Worm (Caenorhabditis elegans) whole organism, L3 larva: ENCODE measurements around the gene hil-2.

Source experiments
- R02D3.7 ChIP-seq: fragments of 150-350 bp; optimal IDR thresholded peaks from 2 replicates; lab custom pipeline; 2014; ENCODE audit warnings: missing biosample characterization, missing genetic modification characterization
- ZK546.5 ChIP-seq: sonication (generic microtip); optimal IDR thresholded peaks from 2 replicates; lab custom pipeline; 2017; ENCODE audit warnings: missing biosample characterization, missing genetic modification characterization
- aly-2 ChIP-seq: fragments of 150-350 bp; optimal IDR thresholded peaks from 2 replicates; lab custom pipeline; 2014; ENCODE audit warnings: missing biosample characterization, missing genetic modification characterization
- ama-1 ChIP-seq: fragments of 150-350 bp; optimal IDR thresholded peaks from 2 replicates; lab custom pipeline; 2018
- ceh-16 ChIP-seq: sonication (generic microtip); optimal IDR thresholded peaks from 2 replicates; lab custom pipeline; 2017; ENCODE audit warnings: missing biosample characterization, missing genetic modification characterization
- ceh-28 ChIP-seq: fragments of 150-350 bp; optimal IDR thresholded peaks from 2 replicates; lab custom pipeline; 2014; ENCODE audit warnings: missing biosample characterization, missing genetic modification reagents, missing genetic modification characterization
- ceh-82 ChIP-seq: fragments of 150-350 bp; optimal IDR thresholded peaks from 2 replicates; lab custom pipeline; 2014; ENCODE audit warnings: missing biosample characterization, missing genetic modification characterization
- ceh-9 ChIP-seq: sonication (generic microtip); optimal IDR thresholded peaks from 2 replicates; lab custom pipeline; 2018; ENCODE audit warnings: missing biosample characterization, missing genetic modification characterization
- daf-12 ChIP-seq: fragments of 150-350 bp; optimal IDR thresholded peaks from 2 replicates; lab custom pipeline; 2014; ENCODE audit warnings: missing biosample characterization, missing genetic modification reagents, missing genetic modification characterization
- egl-27 ChIP-seq: sonication (generic microtip); optimal IDR thresholded peaks from 4 replicates; lab custom pipeline; 2017; ENCODE audit warnings: missing biosample characterization, missing genetic modification reagents, missing genetic modification characterization
- egl-5 ChIP-seq: fragments of 150-350 bp; optimal IDR thresholded peaks from 2 replicates; lab custom pipeline; 2017; ENCODE audit warnings: missing biosample characterization, missing genetic modification reagents, missing genetic modification characterization, inconsistent platforms
- elt-1 ChIP-seq: fragments of 150-350 bp; optimal IDR thresholded peaks from 2 replicates; lab custom pipeline; 2014; ENCODE audit warnings: missing biosample characterization, missing genetic modification characterization
- elt-2 ChIP-seq: sonication (generic microtip); optimal IDR thresholded peaks from 2 replicates; lab custom pipeline; 2016; ENCODE audit warnings: missing genetic modification reagents, mild to moderate bottlenecking, missing genetic modification characterization, missing compliant biosample characterization
- eor-1 ChIP-seq, 2 experiments: fragments of 150-350 bp; optimal IDR thresholded peaks; 2 replicates each; lab custom pipeline; 2014 to 2018; ENCODE audit warnings: missing biosample characterization in 2 of 2, missing genetic modification characterization in 2 of 2
- fkh-10 ChIP-seq: sonication (generic microtip); optimal IDR thresholded peaks from 2 replicates; lab custom pipeline; 2017; ENCODE audit warnings: missing biosample characterization, missing genetic modification reagents, missing genetic modification characterization
- fos-1 ChIP-seq: fragments of 150-350 bp; optimal IDR thresholded peaks from 2 replicates; lab custom pipeline; 2014; ENCODE audit warnings: missing biosample characterization, missing genetic modification characterization
- hmg-11 ChIP-seq: sonication (generic microtip); optimal IDR thresholded peaks from 2 replicates; lab custom pipeline; 2016; ENCODE audit warnings: missing genetic modification characterization, missing compliant biosample characterization
- jun-1 ChIP-seq: fragments of 150-350 bp; optimal IDR thresholded peaks from 2 replicates; lab custom pipeline; 2014; ENCODE audit warnings: missing biosample characterization, missing genetic modification reagents, missing genetic modification characterization
- lin-15B ChIP-seq: fragments of 150-350 bp; optimal IDR thresholded peaks from 2 replicates; lab custom pipeline; 2014; ENCODE audit warnings: missing biosample characterization, missing genetic modification characterization
- lin-39 ChIP-seq: fragments of 150-350 bp; optimal IDR thresholded peaks from 2 replicates; lab custom pipeline; 2018; ENCODE audit warnings: missing biosample characterization, missing genetic modification reagents, missing genetic modification characterization
- lsy-12 ChIP-seq: sonication (generic microtip); optimal IDR thresholded peaks from 2 replicates; lab custom pipeline; 2016; ENCODE audit warnings: mild to moderate bottlenecking, missing genetic modification characterization, missing compliant biosample characterization
- mdl-1 ChIP-seq: fragments of 150-350 bp; optimal IDR thresholded peaks from 2 replicates; lab custom pipeline; 2014; ENCODE audit warnings: missing biosample characterization, missing genetic modification characterization
- mml-1 ChIP-seq: fragments of 150-350 bp; sonication (generic microtip); optimal IDR thresholded peaks from 3 replicates; lab custom pipeline; 2014; ENCODE audit warnings: missing biosample characterization, missing genetic modification characterization
- nfya-1 ChIP-seq: sonication (generic microtip); optimal IDR thresholded peaks from 2 replicates; lab custom pipeline; 2017; ENCODE audit warnings: missing genetic modification characterization, mild to moderate bottlenecking, missing compliant biosample characterization, antibody characterized with exemption, moderate library complexity; ENCODE audit not compliant: insufficient read depth
- nhr-11 ChIP-seq: fragments of 150-350 bp; optimal IDR thresholded peaks from 2 replicates; lab custom pipeline; 2014; ENCODE audit warnings: missing biosample characterization, missing genetic modification characterization
- nhr-12 ChIP-seq: fragments of 150-350 bp; optimal IDR thresholded peaks from 2 replicates; lab custom pipeline; 2014; ENCODE audit warnings: missing biosample characterization, missing genetic modification characterization
- nhr-23 ChIP-seq: fragments of 150-350 bp; optimal IDR thresholded peaks from 2 replicates; lab custom pipeline; 2014; ENCODE audit warnings: missing biosample characterization, missing genetic modification reagents, missing genetic modification characterization
- nhr-237 ChIP-seq: fragments of 150-350 bp; optimal IDR thresholded peaks from 2 replicates; lab custom pipeline; 2014; ENCODE audit warnings: missing biosample characterization, missing genetic modification characterization
- nhr-25 ChIP-seq: sonication (generic microtip); optimal IDR thresholded peaks from 2 replicates; lab custom pipeline; 2017; ENCODE audit warnings: missing biosample characterization, missing genetic modification characterization
- nhr-28 ChIP-seq: fragments of 150-350 bp; optimal IDR thresholded peaks from 2 replicates; lab custom pipeline; 2014; ENCODE audit warnings: missing biosample characterization, missing genetic modification characterization
- nhr-43 ChIP-seq: sonication (generic microtip); optimal IDR thresholded peaks from 2 replicates; lab custom pipeline; 2016; ENCODE audit warnings: mild to moderate bottlenecking, missing genetic modification characterization, missing compliant biosample characterization; ENCODE audit not compliant: poor library complexity, severe bottlenecking
- nhr-67 ChIP-seq: fragments of 150-350 bp; optimal IDR thresholded peaks from 2 replicates; lab custom pipeline; 2014; ENCODE audit warnings: missing biosample characterization, missing genetic modification characterization
- pha-4 ChIP-seq: fragments of 150-350 bp; optimal IDR thresholded peaks from 2 replicates; lab custom pipeline; 2014; ENCODE audit warnings: missing biosample characterization, missing genetic modification reagents, missing genetic modification characterization
- pqm-1 ChIP-seq: fragments of 150-350 bp; optimal IDR thresholded peaks from 2 replicates; lab custom pipeline; 2017; ENCODE audit warnings: missing biosample characterization, missing genetic modification characterization, inconsistent platforms
- sea-2 ChIP-seq: fragments of 150-350 bp; sonication (generic microtip); optimal IDR thresholded peaks from 4 replicates; lab custom pipeline; 2014; ENCODE audit warnings: missing biosample characterization, missing genetic modification reagents, missing genetic modification characterization
- skn-1 ChIP-seq: fragments of 150-350 bp; optimal IDR thresholded peaks from 2 replicates; lab custom pipeline; 2014; ENCODE audit warnings: missing biosample characterization, missing genetic modification characterization
- snpc-4 ChIP-seq: fragments of 150-350 bp; optimal IDR thresholded peaks from 2 replicates; lab custom pipeline; 2014; ENCODE audit warnings: missing biosample characterization, missing genetic modification characterization
- tbx-2 ChIP-seq: sonication (generic microtip); optimal IDR thresholded peaks from 2 replicates; lab custom pipeline; 2016; ENCODE audit warnings: mild to moderate bottlenecking, missing genetic modification characterization, missing compliant biosample characterization
- unc-62 ChIP-seq: fragments of 150-350 bp; sonication (generic microtip); optimal IDR thresholded peaks from 4 replicates; lab custom pipeline; 2014; ENCODE audit warnings: missing biosample characterization, missing genetic modification reagents, missing genetic modification characterization
- zag-1 ChIP-seq: fragments of 150-350 bp; optimal IDR thresholded peaks from 2 replicates; lab custom pipeline; 2014; ENCODE audit warnings: missing biosample characterization, missing genetic modification characterization
- ztf-11 ChIP-seq: fragments of 150-350 bp; optimal IDR thresholded peaks from 2 replicates; lab custom pipeline; 2014; ENCODE audit warnings: missing biosample characterization, missing genetic modification characterization
- ztf-4 ChIP-seq: fragments of 150-350 bp; optimal IDR thresholded peaks from 2 replicates; lab custom pipeline; 2014; ENCODE audit warnings: missing biosample characterization, missing genetic modification characterization

hil-2 gene

ce11 chrIV:6329339-6329738 is 35.3 kb downstream of the hil-2 start, which contains the start of gene seu-1:
TSS of gene seu-1 (plus strand) at chrIV:6329639.
- TF ChIP-seq pqm-1 (tag; lab: Kevin White, UChicago) (no peak), nfya-1 (tag; lab: Kevin White, UChicago) (no peak), ztf-11 (no peak), egl-5 (tag; lab: Kevin White, UChicago) (no peak), R02D3.7 (tag; lab: Kevin White, UChicago) (no peak), ZK546.5 (tag; lab: Kevin White, UChicago) (no peak), nhr-12 (no peak), ztf-4 (tag; lab: Kevin White, UChicago) (no peak), nhr-237 (tag; lab: Kevin White, UChicago) (no peak), mdl-1 (tag; lab: Kevin White, UChicago) (no peak), aly-2 (tag; lab: Kevin White, UChicago) (no peak), daf-12 (tag; lab: Kevin White, UChicago) (no peak), unc-62 (no peak), ceh-28 (no peak)

ce11 chrIV:6330790-6331189 is 36.8 kb downstream of the hil-2 start:
- TF ChIP-seq ceh-16 (tag; lab: Kevin White, UChicago) (no peak), pqm-1 (tag; lab: Kevin White, UChicago) (peak; percentile 37), ceh-9 (tag; lab: Kevin White, UChicago) (no peak), elt-2 (tag; lab: Kevin White, UChicago) (peak; percentile 81)

ce11 chrIV:6333915-6334314 is 39.9 kb downstream of the hil-2 start, which contains the start of gene blos-2:
TSS of gene blos-2 (plus strand) at chrIV:6334215.
- TF ChIP-seq ceh-16 (tag; lab: Kevin White, UChicago), result no peak
- no peak for TF ChIP-seq nhr-28 (tag; lab: Kevin White, UChicago)
- no peak for TF ChIP-seq ceh-9 (tag; lab: Kevin White, UChicago)
- TF ChIP-seq lsy-12 (tag; lab: Kevin White, UChicago), result no peak
- TF ChIP-seq fos-1 (tag; lab: Kevin White, UChicago), result no peak
- no peak for TF ChIP-seq tbx-2 (tag; lab: Kevin White, UChicago)
- no peak for TF ChIP-seq nhr-12
- TF ChIP-seq pha-4 (tag; lab: Kevin White, UChicago), result no peak
- TF ChIP-seq mdl-1 (tag; lab: Kevin White, UChicago), result no peak
- no peak for TF ChIP-seq snpc-4 (tag; lab: Kevin White, UChicago)
- TF ChIP-seq fkh-10 (GFP tag; lab: Kevin White, UChicago), result no peak
- no peak for TF ChIP-seq hmg-11 (tag; lab: Kevin White, UChicago)
- TF ChIP-seq zag-1 (tag; lab: Kevin White, UChicago), result no peak
- no peak for TF ChIP-seq R02D3.7 (tag; lab: Kevin White, UChicago)
- no peak for TF ChIP-seq daf-12 (tag; lab: Kevin White, UChicago)

ce11 chrIV:6335908-6336307 is 41.9 kb downstream of the hil-2 start, which contains the start of gene mif-4:
TSS of gene mif-4 (minus strand) at chrIV:6335994.
- TF ChIP-seq nhr-23, result no peak
- peak; percentile 65 for TF ChIP-seq pha-4 (tag; lab: Kevin White, UChicago)
- no peak for TF ChIP-seq ama-1 (lab: Kevin White, UChicago)
- TF ChIP-seq nhr-11 (tag; lab: Kevin White, UChicago), result no peak
- TF ChIP-seq fos-1 (tag; lab: Kevin White, UChicago), result no peak

ce11 chrIV:6336748-6337147 is 42.7 kb downstream of the hil-2 start:
- TF ChIP-seq pqm-1 (tag; lab: Kevin White, UChicago), result peak; percentile 94
- peak; percentile 62 for TF ChIP-seq snpc-4 (tag; lab: Kevin White, UChicago)
- peak; percentile 61 for TF ChIP-seq ama-1 (lab: Kevin White, UChicago)
- TF ChIP-seq nhr-28 (tag; lab: Kevin White, UChicago), result no peak
- TF ChIP-seq nhr-11 (tag; lab: Kevin White, UChicago), result peak; percentile 68
- peak; percentile 98 for TF ChIP-seq mdl-1 (tag; lab: Kevin White, UChicago)
- TF ChIP-seq lin-39, result peak; percentile 49
- TF ChIP-seq lin-15B (tag; lab: Kevin White, UChicago), result peak; percentile 56
- TF ChIP-seq ceh-82 (tag; lab: Kevin White, UChicago), result no peak
- TF ChIP-seq pha-4 (tag; lab: Kevin White, UChicago), result peak; percentile 96
- TF ChIP-seq elt-1 (tag; lab: Kevin White, UChicago), result peak; percentile 69
- TF ChIP-seq ztf-11, result no peak
- peak; percentile 98 for TF ChIP-seq nhr-23
- TF ChIP-seq nhr-12, result no peak
- TF ChIP-seq nhr-25 (tag; lab: Kevin White, UChicago), result peak; percentile 99
- TF ChIP-seq unc-62, result peak; percentile 84
- TF ChIP-seq sea-2 (GFP tag; lab: Kevin White, UChicago), result peak; percentile 23
- peak; percentile 81 for TF ChIP-seq R02D3.7 (tag; lab: Kevin White, UChicago)
- peak; percentile 14 for TF ChIP-seq egl-27 (tag; lab: Kevin White, UChicago)
- peak; percentile 95 for TF ChIP-seq skn-1 (tag; lab: Kevin White, UChicago)
- TF ChIP-seq nfya-1 (tag; lab: Kevin White, UChicago), result peak; percentile 94
- peak; percentile 12 to 57 for TF ChIP-seq eor-1 (tag; optimal IDR thresholded peaks at IDR 0.05; lab: Kevin White, UChicago)
- TF ChIP-seq nhr-67, result no peak
- TF ChIP-seq mml-1, result peak; percentile 34
- TF ChIP-seq nhr-43 (tag; lab: Kevin White, UChicago), result peak; percentile 96
- peak; percentile 94 for TF ChIP-seq elt-2 (tag; lab: Kevin White, UChicago)
- TF ChIP-seq zag-1 (tag; lab: Kevin White, UChicago), result no peak
- peak; percentile 92 for TF ChIP-seq tbx-2 (tag; lab: Kevin White, UChicago)
- TF ChIP-seq lsy-12 (tag; lab: Kevin White, UChicago), result peak; percentile 93
- TF ChIP-seq jun-1, result peak; percentile 95
